Worm (Caenorhabditis elegans): ENCODE results near the gene H05C05.2.

DNA sequence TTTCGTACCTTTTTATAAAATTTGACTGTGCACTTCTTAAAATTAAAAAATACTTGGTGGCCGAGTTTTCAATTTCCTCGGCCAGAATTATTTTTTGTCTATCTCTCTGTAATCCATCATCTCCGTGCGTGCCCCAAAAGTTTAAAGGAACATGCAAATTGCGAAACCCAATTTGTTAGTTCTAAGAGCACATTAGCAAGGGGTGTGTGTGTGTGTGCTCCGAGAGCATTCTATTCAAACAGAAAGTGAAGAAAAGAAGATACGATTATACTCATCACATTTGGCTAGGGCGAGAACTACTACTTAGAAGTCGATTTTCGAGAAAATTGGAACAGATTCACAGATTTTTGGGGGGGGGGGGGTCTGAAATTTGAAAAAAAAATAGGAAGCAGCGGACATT lies 51.4 kb downstream of the H05C05.2 start:
- TF ChIP-seq ccch-3 (GFP tag; optimal IDR thresholded peaks at IDR 0.05) = no peak
- no peak for TF ChIP-seq T26A5.8 (tag; optimal IDR thresholded peaks at IDR 0.05)
- TF ChIP-seq nhr-90 (tag; optimal IDR thresholded peaks at IDR 0.05) = no peak
- TF ChIP-seq snpc-4 (GFP tag; optimal IDR thresholded peaks at IDR 0.05) = no peak
- TF ChIP-seq snpc-4 (tag; optimal IDR thresholded peaks at IDR 0.05) = no peak
- TF ChIP-seq F55B11.4 (tag; optimal IDR thresholded peaks at IDR 0.05; ENCODE audit: borderline replicate concordance, insufficient read depth) = no peak
- no peak for TF ChIP-seq ztf-26 (tag; optimal IDR thresholded peaks at IDR 0.05)
- no peak for TF ChIP-seq hlh-26 (GFP tag; conservative IDR thresholded peaks at IDR 0.05)
- no peak for TF ChIP-seq lsy-27 (tag; optimal IDR thresholded peaks at IDR 0.05; ENCODE audit: borderline replicate concordance, insufficient read depth)
- TF ChIP-seq ekl-4 (GFP tag; IDR thresholded peaks at IDR 0.05) = no peak
- TF ChIP-seq hrde-1 (tag; optimal IDR thresholded peaks at IDR 0.05; ENCODE audit: borderline replicate concordance) = no peak
- TF ChIP-seq gei-17 (GFP tag; optimal IDR thresholded peaks at IDR 0.05) = no peak
- no peak for TF ChIP-seq nhr-179 (tag; optimal IDR thresholded peaks at IDR 0.05)

Data from whole organism, young adult.